Fruit fly (Drosophila melanogaster) Kc167 (cell line): ENCODE measurements around the gene CG1927.

Experiments
- Sin3A ChIP-seq: fragments of >200 bp; optimal IDR thresholded peaks from 2 replicates; lab custom pipeline; 2018; ENCODE audit warnings: missing external identifiers
- insv ChIP-seq: fragments of >200 bp; optimal IDR thresholded peaks from 3 replicates; lab custom pipeline; 2018; ENCODE audit warnings: missing external identifiers

DNA sequence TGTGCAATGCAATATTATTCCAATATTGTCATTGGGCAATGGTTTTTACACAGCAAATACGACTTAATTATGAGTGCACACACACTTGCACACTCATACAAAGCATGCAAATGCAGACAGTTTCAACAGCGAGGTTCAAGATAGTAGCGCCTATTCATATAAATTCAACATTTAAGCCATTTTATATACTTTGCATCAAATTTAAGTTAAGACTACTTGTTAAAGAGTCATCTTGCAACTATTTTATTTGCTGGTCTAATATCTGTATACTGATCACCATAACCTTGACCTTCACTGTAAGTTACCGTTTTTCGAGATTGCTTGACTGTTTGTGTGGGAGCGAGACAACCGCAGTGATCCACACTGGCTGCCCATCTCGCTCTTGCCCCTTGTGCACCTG is 15.5 kb upstream of the CG1927 start:
- TF ChIP-seq Sin3A (lab: Kevin White, UChicago) (no peak), insv (no peak)
